Fruit fly (Drosophila melanogaster): ENCODE measurements around the gene CG33189.

The CG33189 gene

dm6 chr3R:8820428-8820912, 39.9 kb upstream of the CG33189 start, which contains the start of gene aqz (continued):
- no peak for TF ChIP-seq Hr3 (GFP tag; optimal IDR thresholded peaks at IDR 0.05)
- peak; percentile 97 for TF ChIP-seq Ets97D (GFP tag; optimal IDR thresholded peaks at IDR 0.05)
- TF ChIP-seq bbx (GFP tag; IDR thresholded peaks at IDR 0.05; ENCODE audit: partially characterized antibody): peak; percentile 66
- peak; percentile 76 for TF ChIP-seq MESR4 (GFP tag; optimal IDR thresholded peaks at IDR 0.05)
- TF ChIP-seq kah (GFP tag; optimal IDR thresholded peaks at IDR 0.05): peak; percentile 68
- TF ChIP-seq B-H2 (GFP tag; optimal IDR thresholded peaks at IDR 0.05): peak; percentile 74
- peak; percentile 52 for TF ChIP-seq CG18262 (tag; optimal IDR thresholded peaks at IDR 0.05)
- TF ChIP-seq CG12155 (GFP tag; optimal IDR thresholded peaks at IDR 0.05): peak; percentile 8
- TF ChIP-seq tgo (GFP tag; IDR thresholded peaks at IDR 0.05): peak; percentile 35; the same call in 2 of the 3 replicates
- peak; percentile 84 for TF ChIP-seq CG11456 (GFP tag; IDR thresholded peaks at IDR 0.05)
- peak; percentile 14 for TF ChIP-seq CG12219 (GFP tag; optimal IDR thresholded peaks at IDR 0.05)
- TF ChIP-seq Ravus (GFP tag; IDR thresholded peaks at IDR 0.05): no peak
- TF ChIP-seq CG6689 (GFP tag; IDR thresholded peaks at IDR 0.05): peak; percentile 35; the same call in 1 of the 2 replicates
- peak; percentile 69 for TF ChIP-seq MBD-R2 (GFP tag; IDR thresholded peaks at IDR 0.05)
- TF ChIP-seq repo (GFP tag; optimal IDR thresholded peaks at IDR 0.05): no peak
- peak; percentile 31 for TF ChIP-seq pum (GFP tag; optimal IDR thresholded peaks at IDR 0.05)
- peak; percentile 50 for TF ChIP-seq CG4360 (GFP tag; IDR thresholded peaks at IDR 0.05)
- peak; percentile 78 for TF ChIP-seq ash1 (GFP tag; optimal IDR thresholded peaks at IDR 0.05)
- TF ChIP-seq ro (GFP tag; IDR thresholded peaks at IDR 0.05): no peak
- TF ChIP-seq sna (GFP tag; IDR thresholded peaks at IDR 0.05; ENCODE audit: partially characterized antibody): peak; percentile 23; the same call in 1 of the 2 replicates
- no peak for TF ChIP-seq sima (GFP tag; optimal IDR thresholded peaks at IDR 0.05)
- TF ChIP-seq CG15479 (GFP tag; optimal IDR thresholded peaks at IDR 0.05): peak; percentile 78
- TF ChIP-seq CG6854 (GFP tag; optimal IDR thresholded peaks at IDR 0.05): peak; percentile 59
- peak; percentile 91 for TF ChIP-seq Neu2 (GFP tag; optimal IDR thresholded peaks at IDR 0.05; ENCODE audit: borderline replicate concordance)
- TF ChIP-seq ftz-f1 (GFP tag; optimal IDR thresholded peaks at IDR 0.05): peak; percentile 77
- TF ChIP-seq stc (GFP tag; IDR thresholded peaks at IDR 0.05): peak; percentile 43; the same call in 1 of the 2 replicates
- TF ChIP-seq CG11696 (GFP tag; IDR thresholded peaks at IDR 0.05): peak; percentile 45; the same call in 1 of the 2 replicates
- TF ChIP-seq ato (GFP tag; IDR thresholded peaks at IDR 0.05; ENCODE audit: partially characterized antibody): 0 out of 2 replicates have a peak, but pooled peaks have one; percentile 67
- no peak for TF ChIP-seq H2.0 (GFP tag; IDR thresholded peaks at IDR 0.05)
- TF ChIP-seq D19B (GFP tag; optimal IDR thresholded peaks at IDR 0.05): peak; percentile 8
- TF ChIP-seq ssp (GFP tag; IDR thresholded peaks at IDR 0.05): peak; percentile 92
- no peak for TF ChIP-seq org-1 (GFP tag; optimal IDR thresholded peaks at IDR 0.05)
- peak; percentile 79 for TF ChIP-seq Opbp (GFP tag; IDR thresholded peaks at IDR 0.05; ENCODE audit: partially characterized antibody)
- TF ChIP-seq dimm (GFP tag; IDR thresholded peaks at IDR 0.05): no peak
- peak; percentile 81 for TF ChIP-seq CG12769 (tag; optimal IDR thresholded peaks at IDR 0.05)
- TF ChIP-seq CG9797 (GFP tag; optimal IDR thresholded peaks at IDR 0.05): peak; percentile 87
- no peak for TF ChIP-seq Atf6 (GFP tag; IDR thresholded peaks at IDR 0.05)
- TF ChIP-seq amos (GFP tag; IDR thresholded peaks at IDR 0.05; ENCODE audit: partially characterized antibody): peak; percentile 73; the same call in 1 of the 2 replicates
- no peak for TF ChIP-seq CG1602 (GFP tag; optimal IDR thresholded peaks at IDR 0.05)
- peak; percentile 55 for TF ChIP-seq vfl (GFP tag; optimal IDR thresholded peaks at IDR 0.05)
- no peak for TF ChIP-seq Oaz (GFP tag; IDR thresholded peaks at IDR 0.05)
- peak; percentile 77 for TF ChIP-seq Abd-B (GFP tag; optimal IDR thresholded peaks at IDR 0.05)
- no peak for TF ChIP-seq wor (GFP tag; IDR thresholded peaks at IDR 0.05)
- no peak for TF ChIP-seq usp (GFP tag; optimal IDR thresholded peaks at IDR 0.05)
- TF ChIP-seq CG3407 (GFP tag; optimal IDR thresholded peaks at IDR 0.05): peak; percentile 1
- TF ChIP-seq dysf (GFP tag; IDR thresholded peaks at IDR 0.05): peak; percentile 59; the same call in 1 of the 3 replicates
- TF ChIP-seq lola (GFP tag; optimal IDR thresholded peaks at IDR 0.05): no peak
- TF ChIP-seq Hmx (GFP tag; optimal IDR thresholded peaks at IDR 0.05): no peak
- TF ChIP-seq ap (GFP tag; IDR thresholded peaks at IDR 0.05): no peak
- peak; percentile 39; the same call in 1 of the 2 replicates for TF ChIP-seq CG6272 (GFP tag; IDR thresholded peaks at IDR 0.05)
- peak; percentile 64 for TF ChIP-seq NfI (GFP tag; optimal IDR thresholded peaks at IDR 0.05)

Measured in whole organism, embryonic.